Worm (Caenorhabditis elegans): ENCODE measurements around the gene dhrs-4.

- TF ChIP-seq blmp-1 (tag; optimal IDR thresholded peaks at IDR 0.05; ENCODE audit: insufficient read depth) (no peak), lsy-2 (tag; optimal IDR thresholded peaks at IDR 0.05) (peak in 1 of 2 experiments; percentile 70), unc-39 (tag; optimal IDR thresholded peaks at IDR 0.05) (no peak), nhr-77 (tag; optimal IDR thresholded peaks at IDR 0.05) (no peak)
Observed at ce11 chrV:12950812-12951528, 28.6 kb downstream of the dhrs-4 start, which contains the start of the genes T16G1.9 and T16G1.18.

Measured in whole organism, L2 larva.